Worm (Caenorhabditis elegans) whole organism, L2 larva: Measurements from ENCODE around the gene M01A8.1.
A peak's percentile ranks its signal among the peaks of the same experiment; 100 is the strongest.

Source experiments
- C34F6.9 ChIP-seq: fragments of 150-350 bp; optimal IDR thresholded peaks from 2 replicates; lab custom pipeline; 2014; ENCODE audit warnings: missing biosample characterization, missing genetic modification characterization
- R02D3.7 ChIP-seq: fragments of 150-350 bp; optimal IDR thresholded peaks from 2 replicates; lab custom pipeline; 2014; ENCODE audit warnings: missing biosample characterization, missing genetic modification characterization
- ama-1 ChIP-seq: fragments of 150-350 bp; optimal IDR thresholded peaks from 2 replicates; lab custom pipeline; 2018; ENCODE audit warnings: inconsistent platforms
- blmp-1 ChIP-seq: sonication (generic microtip); optimal IDR thresholded peaks from 2 replicates; lab custom pipeline; 2017; ENCODE audit warnings: missing genetic modification characterization, mild to moderate bottlenecking, missing compliant biosample characterization, antibody characterized with exemption, moderate library complexity; ENCODE audit not compliant: insufficient read depth
- ceh-16 ChIP-seq: fragments of 150-350 bp; optimal IDR thresholded peaks from 2 replicates; lab custom pipeline; 2014; ENCODE audit warnings: missing biosample characterization, missing genetic modification characterization
- ceh-82 ChIP-seq: fragments of 150-350 bp; optimal IDR thresholded peaks from 2 replicates; lab custom pipeline; 2014; ENCODE audit warnings: missing biosample characterization, missing genetic modification characterization
- crh-2 ChIP-seq: sonication (generic microtip); optimal IDR thresholded peaks from 2 replicates; lab custom pipeline; 2017; ENCODE audit warnings: missing biosample characterization, missing genetic modification characterization
- dmd-4 ChIP-seq: sonication (generic microtip); optimal IDR thresholded peaks from 2 replicates; lab custom pipeline; 2017; ENCODE audit warnings: missing biosample characterization, missing genetic modification characterization
- egl-27 ChIP-seq: sonication (generic microtip); optimal IDR thresholded peaks from 3 replicates; lab custom pipeline; 2017; ENCODE audit warnings: missing biosample characterization, missing genetic modification reagents, missing genetic modification characterization
- elt-1 ChIP-seq: fragments of 150-350 bp; optimal IDR thresholded peaks from 2 replicates; lab custom pipeline; 2014; ENCODE audit warnings: missing biosample characterization, missing genetic modification characterization
- fos-1 ChIP-seq: fragments of 150-350 bp; optimal IDR thresholded peaks from 2 replicates; lab custom pipeline; 2014; ENCODE audit warnings: missing biosample characterization, missing genetic modification characterization
- gmeb-1 ChIP-seq: fragments of 150-350 bp; optimal IDR thresholded peaks from 2 replicates; lab custom pipeline; 2014; ENCODE audit warnings: missing biosample characterization, missing genetic modification characterization
- lin-39 ChIP-seq: fragments of 150-350 bp; optimal IDR thresholded peaks from 2 replicates; lab custom pipeline; 2014; ENCODE audit warnings: missing biosample characterization, missing genetic modification reagents, missing genetic modification characterization
- lsy-2 ChIP-seq, 2 experiments: fragments of 150-350 bp in 1 of 2; sonication (generic microtip) in 1 of 2; optimal IDR thresholded peaks; 2 replicates each; lab custom pipeline; 2014 to 2017; ENCODE audit warnings: missing biosample characterization in 2 of 2, missing genetic modification characterization in 2 of 2
- mbf-1 ChIP-seq: sonication (generic microtip); optimal IDR thresholded peaks from 2 replicates; lab custom pipeline; 2017; ENCODE audit warnings: missing biosample characterization, missing genetic modification characterization
- nhr-11 ChIP-seq: fragments of 150-350 bp; optimal IDR thresholded peaks from 2 replicates; lab custom pipeline; 2014; ENCODE audit warnings: missing biosample characterization, missing genetic modification characterization
- nhr-12 ChIP-seq: fragments of 150-350 bp; optimal IDR thresholded peaks from 2 replicates; lab custom pipeline; 2014; ENCODE audit warnings: missing biosample characterization, missing genetic modification characterization
- nhr-129 ChIP-seq: fragments of 150-350 bp; optimal IDR thresholded peaks from 2 replicates; lab custom pipeline; 2014; ENCODE audit warnings: missing biosample characterization, missing genetic modification characterization
- nhr-21 ChIP-seq: fragments of 150-350 bp; optimal IDR thresholded peaks from 2 replicates; lab custom pipeline; 2014; ENCODE audit warnings: missing biosample characterization, missing genetic modification characterization
- sem-4 ChIP-seq: fragments of 150-350 bp; optimal IDR thresholded peaks from 2 replicates; lab custom pipeline; 2014; ENCODE audit warnings: missing biosample characterization, missing genetic modification reagents, missing genetic modification characterization
- sma-9 ChIP-seq, 2 experiments: fragments of 150-350 bp in 1 of 2; sonication (generic microtip) in 1 of 2; optimal IDR thresholded peaks; 2 replicates each; lab custom pipeline; 2014 to 2016; ENCODE audit warnings: missing genetic modification characterization in 2 of 2, mild to moderate bottlenecking in 1 of 2, missing biosample characterization in 1 of 2, missing compliant biosample characterization in 1 of 2, missing genetic modification reagents in 1 of 2, moderate library complexity in 1 of 2
- unc-55 ChIP-seq: fragments of 150-350 bp; sonication (generic microtip); optimal IDR thresholded peaks from 3 replicates; lab custom pipeline; 2014; ENCODE audit warnings: missing biosample characterization, missing genetic modification reagents, missing genetic modification characterization
- unc-62 ChIP-seq: fragments of 150-350 bp; optimal IDR thresholded peaks from 2 replicates; lab custom pipeline; 2014; ENCODE audit warnings: missing biosample characterization, missing genetic modification reagents, missing genetic modification characterization
- zag-1 ChIP-seq: fragments of 150-350 bp; optimal IDR thresholded peaks from 2 replicates; lab custom pipeline; 2014; ENCODE audit warnings: missing biosample characterization, missing genetic modification characterization
- ztf-1 ChIP-seq: fragments of 200-800 bp; sonication (Bioruptor generic); conservative IDR thresholded peaks from 2 replicates; pipeline ENCODE4 v1.3.6; 2022; ENCODE audit warnings: missing genetic modification characterization, missing compliant biosample characterization
- ztf-11 ChIP-seq: sonication (generic microtip); optimal IDR thresholded peaks from 2 replicates; lab custom pipeline; 2017; ENCODE audit warnings: missing biosample characterization, missing genetic modification characterization

Gene M01A8.1

DNA sequence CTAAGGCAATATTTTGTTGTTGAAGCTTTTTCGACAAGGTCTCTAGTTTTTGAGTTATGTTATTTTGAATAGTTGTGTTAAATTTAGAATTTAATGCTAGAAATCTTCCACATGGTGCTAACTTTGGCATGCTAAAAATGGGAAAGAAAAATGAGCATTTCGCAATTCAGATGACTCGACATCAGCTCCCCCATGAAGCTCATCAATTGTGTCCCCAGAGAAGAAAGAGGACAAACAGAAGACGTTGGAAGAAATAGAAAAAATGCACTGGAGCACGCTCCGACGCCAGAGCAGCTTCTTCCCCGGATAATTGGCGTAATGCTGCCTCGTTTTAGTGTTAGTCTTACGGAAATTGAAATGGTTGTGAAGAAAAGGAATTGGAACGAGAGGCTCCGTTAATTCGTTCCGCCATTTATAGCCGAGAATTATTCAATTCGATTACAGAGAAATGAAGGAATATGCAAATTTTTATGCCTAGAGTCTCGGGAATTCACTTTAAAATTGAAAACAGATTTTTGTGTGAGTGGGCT lies 14.4 kb downstream of the M01A8.1 start:
- TF ChIP-seq sem-4 (tag; lab: Kevin White, UChicago) (peak; percentile 61), C34F6.9 (tag; lab: Kevin White, UChicago) (peak; percentile 10), sma-9 (GFP tag; optimal IDR thresholded peaks at IDR 0.05; lab: Kevin White, UChicago) (peak; percentile 22), sma-9 (tag; optimal IDR thresholded peaks at IDR 0.05; lab: Kevin White, UChicago) (no peak), zag-1 (tag; lab: Kevin White, UChicago) (peak; percentile 73), crh-2 (tag; lab: Kevin White, UChicago) (no peak), ama-1 (lab: Kevin White, UChicago) (no peak)

ce11 chrIII:9272107-9272506 lies 15.0 kb downstream of the M01A8.1 start:
- no peak for TF ChIP-seq sem-4 (tag; lab: Kevin White, UChicago)
- TF ChIP-seq lsy-2 (tag; optimal IDR thresholded peaks at IDR 0.05; lab: Kevin White, UChicago) = peak in 1 of 2 experiments; percentile 16
- TF ChIP-seq mbf-1 = no peak
- no peak for TF ChIP-seq ama-1 (lab: Kevin White, UChicago)
- no peak for TF ChIP-seq ztf-11
- TF ChIP-seq ceh-16 (tag; lab: Kevin White, UChicago) = no peak
- TF ChIP-seq dmd-4 (tag; lab: Kevin White, UChicago) = no peak
- TF ChIP-seq unc-55 (GFP tag; lab: Kevin White, UChicago) = peak; percentile 22
- peak; percentile 46 for TF ChIP-seq C34F6.9 (tag; lab: Kevin White, UChicago)
- no peak for TF ChIP-seq nhr-12 (tag; lab: Kevin White, UChicago)
- TF ChIP-seq ztf-1 (GFP tag; lab: Robert Waterston, UW) = no peak
- TF ChIP-seq unc-62 (GFP tag; lab: Kevin White, UChicago) = no peak
- no peak for TF ChIP-seq zag-1 (tag; lab: Kevin White, UChicago)

DNA sequence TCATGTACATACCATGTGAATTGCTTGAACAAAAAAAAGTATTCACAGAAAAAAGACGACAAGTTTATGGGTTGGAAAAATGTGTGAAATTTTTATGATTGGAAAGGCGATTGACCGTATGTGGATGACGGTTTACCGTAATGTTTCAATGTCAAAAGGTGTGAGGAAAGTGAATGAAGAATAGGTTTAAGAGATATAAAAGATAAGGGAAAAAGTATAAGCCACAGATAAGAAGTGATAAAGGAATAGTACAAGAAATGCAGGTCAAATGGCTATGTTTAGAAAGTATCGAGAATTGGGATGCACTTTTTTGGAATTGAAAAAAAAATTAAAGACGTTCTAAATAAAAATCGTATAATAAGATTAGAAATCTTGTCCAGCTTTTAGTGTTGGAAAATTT lies 20.7 kb downstream of the M01A8.1 start:
- TF ChIP-seq blmp-1 (tag; lab: Kevin White, UChicago) (peak; percentile 58), nhr-21 (tag; lab: Kevin White, UChicago) (no peak), lin-39 (tag; lab: Kevin White, UChicago) (no peak), ztf-1 (GFP tag; lab: Robert Waterston, UW) (no peak), egl-27 (tag; lab: Kevin White, UChicago) (no peak), unc-62 (GFP tag; lab: Kevin White, UChicago) (no peak), fos-1 (peak; percentile 16), nhr-129 (tag; lab: Kevin White, UChicago) (no peak)

DNA sequence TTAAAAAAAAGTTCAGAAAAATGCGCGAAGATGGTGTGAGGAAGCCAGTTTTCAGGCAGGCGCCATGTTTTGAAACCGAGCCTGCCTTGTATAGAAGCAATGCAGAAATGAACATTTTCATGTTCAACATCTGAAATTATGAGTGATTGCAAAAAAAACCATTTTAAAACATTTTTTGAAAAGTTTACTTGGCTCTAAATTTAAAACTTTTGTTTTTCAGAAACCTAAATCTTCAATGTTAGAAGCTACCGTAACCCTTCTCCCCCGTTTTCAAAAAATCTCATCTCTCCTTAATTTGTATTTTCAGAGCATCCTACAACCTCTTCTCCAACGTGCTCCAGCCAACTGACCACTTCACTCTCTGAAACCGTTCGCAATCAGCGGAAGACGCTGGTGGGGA lies 24.4 kb downstream of the M01A8.1 start, which contains the start of gene fozi-1:
TSS of gene fozi-1 (plus strand) at position 301 of the 400 bp plus-strand sequence.
- TF ChIP-seq nhr-11 (tag; lab: Kevin White, UChicago) (no peak), R02D3.7 (tag; lab: Kevin White, UChicago) (no peak), lsy-2 (tag; optimal IDR thresholded peaks at IDR 0.05; lab: Kevin White, UChicago) (no peak), ceh-82 (no peak), zag-1 (tag; lab: Kevin White, UChicago) (no peak)

ce11 chrIII:9288540-9288939 lies 31.5 kb downstream of the M01A8.1 start:
- peak; percentile 28 for TF ChIP-seq fos-1
- no peak for TF ChIP-seq elt-1 (tag; lab: Kevin White, UChicago)

DNA sequence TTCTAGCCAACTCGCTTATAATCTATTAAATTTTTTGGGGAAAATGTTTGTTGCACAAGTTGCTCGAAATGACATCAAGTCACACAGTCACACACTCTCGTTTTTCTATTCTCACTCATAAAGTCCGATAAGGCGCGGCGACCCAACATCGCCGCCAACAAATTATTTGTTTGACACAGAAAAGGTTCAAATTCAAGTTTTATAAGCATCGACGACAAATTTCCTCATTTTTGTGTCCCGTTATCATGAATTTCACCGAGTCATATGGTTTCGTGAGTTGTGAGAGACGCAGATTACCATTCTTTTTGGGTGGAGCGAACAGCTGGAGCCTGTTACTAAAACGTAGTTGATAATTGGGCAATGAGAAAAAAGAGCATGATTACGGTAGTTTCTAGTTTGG lies 32.8 kb downstream of the M01A8.1 start:
- TF ChIP-seq crh-2 (tag; lab: Kevin White, UChicago) = peak; percentile 66
- TF ChIP-seq gmeb-1 (tag; lab: Kevin White, UChicago) = peak; percentile 42
- TF ChIP-seq nhr-11 (tag; lab: Kevin White, UChicago) = no peak
- TF ChIP-seq blmp-1 (tag; lab: Kevin White, UChicago) = no peak
- TF ChIP-seq sma-9 (GFP tag; optimal IDR thresholded peaks at IDR 0.05; lab: Kevin White, UChicago) = peak; percentile 64
- TF ChIP-seq sma-9 (tag; optimal IDR thresholded peaks at IDR 0.05; lab: Kevin White, UChicago) = no peak
- peak; percentile 87 for TF ChIP-seq fos-1

ce11 chrIII:9297345-9297744 lies 40.3 kb downstream of the M01A8.1 start, which contains the start of gene K01B6.4:
K01B6.4 (minus strand) TSS chrIII:9297445.
- TF ChIP-seq zag-1 (tag; lab: Kevin White, UChicago) (no peak), unc-62 (GFP tag; lab: Kevin White, UChicago) (no peak)
